Worm (Caenorhabditis elegans) whole organism, L3 larva: ENCODE data around the gene C44B11.6.

Experiments used
- ceh-82 ChIP-seq: fragments of 150-350 bp; optimal IDR thresholded peaks from 2 replicates; lab custom pipeline; 2014; ENCODE audit warnings: missing biosample characterization, missing genetic modification characterization
- fkh-10 ChIP-seq: sonication (generic microtip); optimal IDR thresholded peaks from 2 replicates; lab custom pipeline; 2017; ENCODE audit warnings: missing biosample characterization, missing genetic modification reagents, missing genetic modification characterization
- fos-1 ChIP-seq: fragments of 150-350 bp; optimal IDR thresholded peaks from 2 replicates; lab custom pipeline; 2014; ENCODE audit warnings: missing biosample characterization, missing genetic modification characterization
- jun-1 ChIP-seq: fragments of 150-350 bp; optimal IDR thresholded peaks from 2 replicates; lab custom pipeline; 2014; ENCODE audit warnings: missing biosample characterization, missing genetic modification reagents, missing genetic modification characterization
- nfya-1 ChIP-seq: sonication (generic microtip); optimal IDR thresholded peaks from 2 replicates; lab custom pipeline; 2017; ENCODE audit warnings: missing genetic modification characterization, mild to moderate bottlenecking, missing compliant biosample characterization, antibody characterized with exemption, moderate library complexity; ENCODE audit not compliant: insufficient read depth
- nhr-11 ChIP-seq: fragments of 150-350 bp; optimal IDR thresholded peaks from 2 replicates; lab custom pipeline; 2014; ENCODE audit warnings: missing biosample characterization, missing genetic modification characterization
- nhr-237 ChIP-seq: fragments of 150-350 bp; optimal IDR thresholded peaks from 2 replicates; lab custom pipeline; 2014; ENCODE audit warnings: missing biosample characterization, missing genetic modification characterization
- nhr-76 ChIP-seq: fragments of 150-350 bp; sonication (generic microtip); optimal IDR thresholded peaks from 5 replicates; lab custom pipeline; 2014; ENCODE audit warnings: missing biosample characterization, missing genetic modification characterization
- nhr-77 ChIP-seq: fragments of 150-350 bp; optimal IDR thresholded peaks from 2 replicates; lab custom pipeline; 2014; ENCODE audit warnings: missing biosample characterization, missing genetic modification characterization
- pqm-1 ChIP-seq: fragments of 150-350 bp; optimal IDR thresholded peaks from 2 replicates; lab custom pipeline; 2017; ENCODE audit warnings: missing biosample characterization, missing genetic modification characterization, inconsistent platforms
- snpc-4 ChIP-seq: fragments of 150-350 bp; optimal IDR thresholded peaks from 2 replicates; lab custom pipeline; 2014; ENCODE audit warnings: missing biosample characterization, missing genetic modification characterization
- unc-39 ChIP-seq: sonication (generic microtip); optimal IDR thresholded peaks from 4 replicates; lab custom pipeline; 2017; ENCODE audit warnings: missing biosample characterization, missing genetic modification characterization
- ztf-11 ChIP-seq: fragments of 150-350 bp; optimal IDR thresholded peaks from 2 replicates; lab custom pipeline; 2014; ENCODE audit warnings: missing biosample characterization, missing genetic modification characterization
- ztf-4 ChIP-seq: fragments of 150-350 bp; optimal IDR thresholded peaks from 2 replicates; lab custom pipeline; 2014; ENCODE audit warnings: missing biosample characterization, missing genetic modification characterization

ce11 chrIII:3142078-3142477 is 10.9 kb upstream of the C44B11.6 start:
- TF ChIP-seq ztf-11 (tag; lab: Kevin White, UChicago) (no peak), fos-1 (tag; lab: Kevin White, UChicago) (no peak), jun-1 (tag; lab: Kevin White, UChicago) (no peak), nhr-237 (tag; lab: Kevin White, UChicago) (no peak), nhr-77 (tag; lab: Kevin White, UChicago) (no peak), ceh-82 (no peak), fkh-10 (GFP tag; lab: Kevin White, UChicago) (no peak), nhr-76 (tag; lab: Kevin White, UChicago) (no peak), nhr-11 (tag; lab: Kevin White, UChicago) (no peak), nfya-1 (tag; lab: Kevin White, UChicago) (no peak), pqm-1 (tag; lab: Kevin White, UChicago) (no peak), ztf-4 (tag; lab: Kevin White, UChicago) (no peak), unc-39 (tag; lab: Kevin White, UChicago) (no peak), snpc-4 (tag; lab: Kevin White, UChicago) (no peak)
